Fruit fly (Drosophila melanogaster): ENCODE measurements around the gene Ugt307A1.

Gene Ugt307A1

DNA sequence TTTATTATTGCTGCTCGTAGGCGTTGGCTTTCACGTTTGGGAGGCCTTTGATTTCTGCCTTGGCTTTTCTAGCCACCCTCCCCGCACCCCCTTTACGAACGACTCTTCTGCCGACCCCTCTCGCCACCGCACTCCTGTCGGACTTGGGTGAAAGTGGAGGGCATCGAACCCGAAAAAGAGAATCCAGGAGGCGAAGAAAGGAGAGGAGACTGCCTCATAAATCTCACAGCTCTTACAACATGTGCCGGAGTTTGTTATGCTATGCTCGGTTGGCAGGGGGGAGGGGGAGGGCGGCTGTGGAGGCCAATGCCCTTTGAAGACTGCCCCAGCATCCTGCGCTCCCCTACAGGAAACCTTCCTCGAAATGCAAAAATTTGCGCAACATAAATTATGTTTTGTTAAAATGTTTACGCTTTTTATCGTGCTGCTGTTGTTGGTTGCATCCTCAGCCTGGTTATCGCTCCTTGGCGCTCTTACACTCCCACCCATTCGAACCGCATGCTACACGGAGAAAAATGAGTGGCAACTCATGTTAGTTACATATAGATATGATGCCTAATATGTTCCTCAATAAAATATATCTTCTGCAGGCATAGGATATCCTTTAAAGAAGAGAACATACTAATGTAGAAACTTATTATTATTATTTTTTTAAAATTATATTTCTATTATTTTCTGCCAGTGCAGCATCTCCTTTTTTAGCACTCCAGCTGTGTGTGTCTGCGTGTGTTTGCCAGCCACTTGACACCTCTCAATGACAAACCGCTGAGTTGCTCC lies 36.6 kb downstream of the Ugt307A1 start (continued):
- peak; percentile 16 to 37 for TF ChIP-seq salr (GFP tag; optimal IDR thresholded peaks at IDR 0.05)
- peak; percentile 57 for TF ChIP-seq CG8319 (GFP tag; optimal IDR thresholded peaks at IDR 0.05)
- peak; percentile 64 for TF ChIP-seq acj6 (GFP tag; optimal IDR thresholded peaks at IDR 0.05)
- TF ChIP-seq Eip75B (GFP tag; optimal IDR thresholded peaks at IDR 0.05) = peak; percentile 35
- peak; percentile 47 for TF ChIP-seq CG11902 (GFP tag; optimal IDR thresholded peaks at IDR 0.05)
- TF ChIP-seq CG3032 (tag; optimal IDR thresholded peaks at IDR 0.05) = peak; percentile 76
- no peak for TF ChIP-seq CG11294 (GFP tag; IDR thresholded peaks at IDR 0.05)
- peak; percentile 64 for TF ChIP-seq CG8119 (GFP tag; IDR thresholded peaks at IDR 0.05)
- TF ChIP-seq CG6808 (GFP tag; optimal IDR thresholded peaks at IDR 0.05) = peak; percentile 72
- TF ChIP-seq Sox14 (GFP tag; optimal IDR thresholded peaks at IDR 0.05) = no peak
- peak; percentile 72 for TF ChIP-seq CG10631 (GFP tag; optimal IDR thresholded peaks at IDR 0.05)
- TF ChIP-seq CG31627 (GFP tag; optimal IDR thresholded peaks at IDR 0.05) = peak; percentile 47
- TF ChIP-seq Hr38 (GFP tag; optimal IDR thresholded peaks at IDR 0.05) = no peak
- TF ChIP-seq topi (GFP tag; optimal IDR thresholded peaks at IDR 0.05) = peak; percentile 65
- peak; percentile 48 for TF ChIP-seq pdm3 (GFP tag; optimal IDR thresholded peaks at IDR 0.05)
- peak; percentile 64 for TF ChIP-seq OdsH (GFP tag; optimal IDR thresholded peaks at IDR 0.05)
- TF ChIP-seq CG6276 (GFP tag; optimal IDR thresholded peaks at IDR 0.05) = peak; percentile 44
- peak; percentile 13 for TF ChIP-seq Ets21C (GFP tag; optimal IDR thresholded peaks at IDR 0.05)
- peak; percentile 22 for TF ChIP-seq Sox15 (GFP tag; optimal IDR thresholded peaks at IDR 0.05)
- TF ChIP-seq net (GFP tag; optimal IDR thresholded peaks at IDR 0.05) = peak; percentile 28
- peak; percentile 63 for TF ChIP-seq achi (GFP tag; optimal IDR thresholded peaks at IDR 0.05)
- TF ChIP-seq CG7368 (GFP tag; optimal IDR thresholded peaks at IDR 0.05) = peak; percentile 56
- TF ChIP-seq cyc (GFP tag; optimal IDR thresholded peaks at IDR 0.05) = peak; percentile 63
- peak; percentile 59 for TF ChIP-seq eg (GFP tag; IDR thresholded peaks at IDR 0.05)
- no peak for TF ChIP-seq dac (GFP tag; optimal IDR thresholded peaks at IDR 0.05)
- peak; percentile 28 for TF ChIP-seq vri (GFP tag; optimal IDR thresholded peaks at IDR 0.05)
- peak; percentile 66 for TF ChIP-seq Met (GFP tag; optimal IDR thresholded peaks at IDR 0.05)
- no peak for TF ChIP-seq Lpt (GFP tag; optimal IDR thresholded peaks at IDR 0.05)
- TF ChIP-seq Blimp-1 (GFP tag; optimal IDR thresholded peaks at IDR 0.05) = peak; percentile 16
- no peak for TF ChIP-seq Gug (GFP tag; IDR thresholded peaks at IDR 0.05)
- peak; percentile 62 for TF ChIP-seq Sox102F (GFP tag; optimal IDR thresholded peaks at IDR 0.05)
- peak; percentile 64 for TF ChIP-seq CG34406 (GFP tag; optimal IDR thresholded peaks at IDR 0.05)
- peak; percentile 3 for TF ChIP-seq CG6854 (GFP tag; optimal IDR thresholded peaks at IDR 0.05)

DNA sequence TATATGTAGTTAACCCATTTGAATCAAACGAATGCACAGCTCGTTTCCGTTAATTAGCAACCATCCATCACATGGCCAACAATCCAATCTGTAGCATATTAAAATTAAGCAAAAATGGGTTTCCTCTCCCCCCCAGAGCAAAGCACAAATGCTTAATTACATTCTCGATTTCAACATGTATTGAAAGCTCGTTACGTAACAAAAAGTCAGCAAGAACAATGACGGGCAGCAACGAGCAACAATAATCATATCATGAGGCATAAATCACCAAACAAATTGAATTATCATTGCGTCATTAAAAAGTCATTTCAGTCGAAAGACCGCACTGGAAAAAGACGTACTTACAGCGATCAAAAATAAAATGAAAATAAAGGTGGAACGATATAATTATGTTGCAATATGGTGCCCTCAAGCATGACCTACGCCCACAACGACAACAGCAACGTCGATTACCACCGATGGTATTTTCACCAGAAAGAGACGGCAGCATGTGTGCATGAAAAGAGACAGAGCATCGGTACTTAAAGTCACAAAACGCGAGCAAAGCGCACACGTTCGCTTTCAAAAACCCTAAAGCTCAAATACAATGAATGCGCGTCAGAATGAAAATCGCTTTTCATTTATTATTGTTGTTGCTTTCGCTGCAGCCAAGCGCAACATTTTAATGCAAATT lies 38.6 kb downstream of the Ugt307A1 start:
- no peak for TF ChIP-seq Lpt (GFP tag; optimal IDR thresholded peaks at IDR 0.05)
- TF ChIP-seq CG34406 (GFP tag; optimal IDR thresholded peaks at IDR 0.05) = no peak
- no peak for TF ChIP-seq Hr4 (GFP tag; optimal IDR thresholded peaks at IDR 0.05)
- no peak for TF ChIP-seq fkh (GFP tag; optimal IDR thresholded peaks at IDR 0.05)
- TF ChIP-seq svp (GFP tag) = peak; percentile 63
- TF ChIP-seq Eip78C (GFP tag) = no peak

DNA sequence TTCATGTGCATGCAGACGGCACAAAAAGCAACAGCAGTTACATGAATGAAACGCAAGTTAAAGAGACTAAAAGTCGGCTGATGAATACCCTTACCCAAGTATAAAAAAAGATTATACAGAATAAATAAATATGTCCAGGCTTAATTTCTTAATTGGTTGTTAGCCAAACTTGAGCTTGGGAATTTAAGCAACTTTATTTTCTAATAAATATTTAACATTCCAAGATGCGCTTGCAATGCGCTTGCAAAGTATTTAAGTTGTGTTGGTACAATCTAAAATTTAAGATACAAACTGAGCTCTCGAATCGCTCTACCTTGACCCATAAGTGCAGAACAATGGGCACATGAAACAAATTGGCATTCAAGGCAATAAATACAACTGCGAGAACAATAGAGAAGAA lies 40.1 kb downstream of the Ugt307A1 start:
- TF ChIP-seq Ets96B (tag; optimal IDR thresholded peaks at IDR 0.05) (peak; percentile 5), CG6276 (GFP tag; optimal IDR thresholded peaks at IDR 0.05) (no peak), OdsH (GFP tag; optimal IDR thresholded peaks at IDR 0.05) (peak; percentile 18), fkh (GFP tag; optimal IDR thresholded peaks at IDR 0.05) (no peak), CG16779 (tag; optimal IDR thresholded peaks at IDR 0.05) (no peak), CG31627 (GFP tag; optimal IDR thresholded peaks at IDR 0.05) (no peak), CG11762 (GFP tag; optimal IDR thresholded peaks at IDR 0.05; ENCODE audit: insufficient read depth) (no peak), CG6854 (GFP tag; optimal IDR thresholded peaks at IDR 0.05) (no peak), pdm3 (GFP tag; optimal IDR thresholded peaks at IDR 0.05) (peak; percentile 10), CG32006 (GFP tag; optimal IDR thresholded peaks at IDR 0.05) (peak; percentile 46), Ets21C (GFP tag; optimal IDR thresholded peaks at IDR 0.05) (no peak), Eip78C (GFP tag) (peak; percentile 67), CG10631 (GFP tag; optimal IDR thresholded peaks at IDR 0.05) (no peak), CG3919 (GFP tag; optimal IDR thresholded peaks at IDR 0.05) (peak; percentile 10), CG4318 (GFP tag; optimal IDR thresholded peaks at IDR 0.05) (no peak), CG9139 (GFP tag; optimal IDR thresholded peaks at IDR 0.05) (no peak), Hr4 (GFP tag; optimal IDR thresholded peaks at IDR 0.05) (peak; percentile 13), topi (GFP tag; optimal IDR thresholded peaks at IDR 0.05) (peak; percentile 18), esn (GFP tag; optimal IDR thresholded peaks at IDR 0.05) (peak; percentile 2), CG1621 (tag; optimal IDR thresholded peaks at IDR 0.05) (no peak), CG8119 (GFP tag; IDR thresholded peaks at IDR 0.05) (peak; percentile 53; the same call in 2 of the 3 replicates), Sox14 (GFP tag; optimal IDR thresholded peaks at IDR 0.05) (no peak), Met (GFP tag; optimal IDR thresholded peaks at IDR 0.05) (peak; percentile 12)

Measured in whole organism, prepupa.